Fruit fly (Drosophila melanogaster): Measurements from ENCODE around the gene CG32152.

CG32152 gene

DNA sequence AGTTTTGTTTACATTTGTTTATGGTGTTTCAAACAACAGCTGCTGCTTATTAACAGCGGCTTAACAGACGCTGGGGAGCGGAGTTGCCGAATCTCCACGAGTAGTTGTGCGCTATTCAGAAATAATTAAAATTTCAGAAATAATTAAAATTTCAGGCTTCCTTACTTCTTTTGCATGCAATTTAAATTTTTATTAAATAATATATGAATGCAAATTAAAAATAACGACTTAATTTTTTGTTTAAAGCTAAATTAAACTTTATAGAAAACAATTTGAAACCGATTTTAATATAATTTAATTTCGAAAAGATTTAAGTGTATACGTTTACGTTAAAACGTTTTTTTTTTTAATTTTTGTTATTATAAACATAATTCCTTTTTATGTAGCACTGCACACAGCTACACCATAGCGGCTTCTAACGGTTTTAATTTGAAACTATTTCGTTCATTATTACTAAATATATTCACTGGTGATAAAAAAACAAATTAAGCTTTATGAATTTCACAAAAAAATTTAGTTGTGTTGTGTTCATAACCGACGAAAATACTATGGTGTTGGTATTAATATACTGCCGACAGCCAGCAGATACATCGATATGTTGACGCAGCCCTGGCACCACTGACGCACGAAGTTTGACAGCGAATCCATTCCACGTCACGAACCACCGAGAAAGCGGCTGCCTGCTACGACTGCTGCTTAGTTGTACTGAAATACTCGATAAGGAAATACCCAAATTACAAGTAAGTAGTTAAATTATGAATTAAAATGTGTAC lies 14.7 kb downstream of the CG32152 start, which contains the start of gene SsRbeta (continued):
- no peak for TF ChIP-seq prd (optimal IDR thresholded peaks at IDR 0.05)
- peak; percentile 49 for TF ChIP-seq prd (GFP tag; IDR thresholded peaks at IDR 0.05)
- TF ChIP-seq ewg (GFP tag; optimal IDR thresholded peaks at IDR 0.05) = peak; percentile 36
- TF ChIP-seq CG17361 (GFP tag; IDR thresholded peaks at IDR 0.05) = peak; percentile 81
- peak; percentile 88; the same call in 1 of the 2 replicates for TF ChIP-seq amos (GFP tag; IDR thresholded peaks at IDR 0.05; ENCODE audit: partially characterized antibody)
- no peak for TF ChIP-seq da (GFP tag; optimal IDR thresholded peaks at IDR 0.05)
- peak; percentile 34 for TF ChIP-seq Sox100B (GFP tag; optimal IDR thresholded peaks at IDR 0.05)
- TF ChIP-seq CG1832 (GFP tag; optimal IDR thresholded peaks at IDR 0.05) = no peak
- TF ChIP-seq CG11247 (GFP tag; IDR thresholded peaks at IDR 0.05) = peak; percentile 56
- no peak for TF ChIP-seq CG2120 (GFP tag; optimal IDR thresholded peaks at IDR 0.05)
- no peak for TF ChIP-seq dan (GFP tag; IDR thresholded peaks at IDR 0.05)
- TF ChIP-seq CG9609 (GFP tag; optimal IDR thresholded peaks at IDR 0.05) = peak; percentile 23
- TF ChIP-seq CG10209 (GFP tag; optimal IDR thresholded peaks at IDR 0.05) = no peak
- no peak for TF ChIP-seq br (optimal IDR thresholded peaks at IDR 0.05)
- TF ChIP-seq CG10274 (GFP tag; optimal IDR thresholded peaks at IDR 0.05) = no peak
- peak; percentile 76 for TF ChIP-seq Awh (GFP tag; IDR thresholded peaks at IDR 0.05)
- TF ChIP-seq CG3407 (GFP tag; optimal IDR thresholded peaks at IDR 0.05) = no peak
- peak; percentile 74; the same call in 2 of the 3 replicates for TF ChIP-seq ase (GFP tag; IDR thresholded peaks at IDR 0.05)
- peak; percentile 2 for TF ChIP-seq Atf3 (GFP tag; optimal IDR thresholded peaks at IDR 0.05)
- 0 out of 3 replicates have a peak, but pooled peaks have one; percentile 6 for TF ChIP-seq CG7357 (GFP tag; IDR thresholded peaks at IDR 0.05)
- TF ChIP-seq Mrtf (GFP tag; IDR thresholded peaks at IDR 0.05) = peak; percentile 50; the same call in 1 of the 3 replicates
- peak; percentile 50; the same call in 1 of the 2 replicates for TF ChIP-seq ato (GFP tag; IDR thresholded peaks at IDR 0.05; ENCODE audit: partially characterized antibody)
- peak; percentile 23; the same call in 1 of the 2 replicates for TF ChIP-seq CG3847 (GFP tag; IDR thresholded peaks at IDR 0.05)
- TF ChIP-seq BEAF-32 (GFP tag; optimal IDR thresholded peaks at IDR 0.05) = peak; percentile 86
- TF ChIP-seq CG12659 (GFP tag; optimal IDR thresholded peaks at IDR 0.05) = peak; percentile 19
- peak; percentile 66 for TF ChIP-seq CG7987 (GFP tag; optimal IDR thresholded peaks at IDR 0.05)
- peak; percentile 4 for TF ChIP-seq Hmr (GFP tag; optimal IDR thresholded peaks at IDR 0.05)
- TF ChIP-seq fd3F (GFP tag; optimal IDR thresholded peaks at IDR 0.05) = peak; percentile 4
- TF ChIP-seq Chrac-16 (GFP tag; optimal IDR thresholded peaks at IDR 0.05) = no peak
- TF ChIP-seq ap (GFP tag; IDR thresholded peaks at IDR 0.05) = peak; percentile 70
- TF ChIP-seq CG8388 (GFP tag; optimal IDR thresholded peaks at IDR 0.05) = peak; percentile 4
- peak; percentile 4; the same call in 1 of the 2 replicates for TF ChIP-seq lmd (GFP tag; IDR thresholded peaks at IDR 0.05)
- peak; percentile 33 for TF ChIP-seq tio (GFP tag; optimal IDR thresholded peaks at IDR 0.05)
- TF ChIP-seq ssp (GFP tag; IDR thresholded peaks at IDR 0.05) = no peak
- TF ChIP-seq MBD-R2 (GFP tag; IDR thresholded peaks at IDR 0.05) = peak; percentile 53
- peak; percentile 43 for TF ChIP-seq CG11504 (tag; optimal IDR thresholded peaks at IDR 0.05)
- TF ChIP-seq CG17612 (GFP tag; IDR thresholded peaks at IDR 0.05) = peak; percentile 37; the same call in 1 of the 2 replicates
- peak; percentile 69; the same call in 2 of the 3 replicates for TF ChIP-seq Doc3 (GFP tag; IDR thresholded peaks at IDR 0.05; ENCODE audit: partially characterized antibody)
- TF ChIP-seq dmrt99B (tag; optimal IDR thresholded peaks at IDR 0.05) = peak; percentile 13
- TF ChIP-seq CG7271 (tag; optimal IDR thresholded peaks at IDR 0.05) = no peak
- TF ChIP-seq CHES-1-like (GFP tag; optimal IDR thresholded peaks at IDR 0.05) = peak; percentile 60
- peak; percentile 43 for TF ChIP-seq Asciz (GFP tag; optimal IDR thresholded peaks at IDR 0.05)
- TF ChIP-seq peb (GFP tag; IDR thresholded peaks at IDR 0.05) = peak; percentile 19; the same call in 1 of the 2 replicates
- no peak for TF ChIP-seq az2 (GFP tag; optimal IDR thresholded peaks at IDR 0.05)
- peak; percentile 75 for TF ChIP-seq CG17328 (GFP tag; IDR thresholded peaks at IDR 0.05)
- TF ChIP-seq Blimp-1 (GFP tag; optimal IDR thresholded peaks at IDR 0.05) = peak; percentile 49
- TF ChIP-seq so (GFP tag; IDR thresholded peaks at IDR 0.05) = no peak
- peak; percentile 28 for TF ChIP-seq kay (GFP tag; optimal IDR thresholded peaks at IDR 0.05)
- peak; percentile 38 for TF ChIP-seq Ssrp (tag; optimal IDR thresholded peaks at IDR 0.05)
